Fruit fly (Drosophila melanogaster): ENCODE results near the gene CG46339.

DNA sequence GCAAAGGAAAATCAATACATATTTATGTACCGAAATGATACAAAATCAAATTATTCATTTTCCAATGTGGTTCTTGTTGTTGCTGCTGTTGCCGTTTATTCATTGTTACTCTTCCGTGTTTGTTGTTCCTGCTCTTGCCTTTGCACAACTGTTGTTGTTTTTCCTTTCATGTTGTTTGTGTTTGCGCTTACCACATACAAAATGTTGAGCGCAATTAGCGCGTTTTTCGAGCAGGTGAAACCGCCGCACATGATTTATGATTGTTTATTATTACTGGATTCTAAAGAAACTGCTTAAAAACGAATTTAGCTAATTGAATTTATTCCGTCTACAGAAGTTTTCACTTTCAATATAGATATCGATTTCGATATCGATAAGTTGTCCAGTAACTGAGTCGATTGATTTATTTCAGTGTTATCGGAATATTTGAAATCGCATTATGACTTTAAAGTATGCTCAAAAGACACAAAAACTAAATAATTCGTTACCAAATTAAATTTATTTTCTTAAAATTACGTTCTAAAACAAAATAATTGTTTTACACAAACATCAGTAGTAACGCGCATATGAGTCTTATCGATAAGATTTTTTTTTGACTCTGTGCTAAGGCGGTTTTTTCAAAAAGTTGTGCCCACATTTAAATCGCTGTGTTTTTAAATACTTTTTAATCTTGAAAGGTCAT is 49.0 kb downstream of the CG46339 start, which contains the start of gene Tsp97E:
- no peak for TF ChIP-seq ind (GFP tag; optimal IDR thresholded peaks at IDR 0.05)
- no peak for TF ChIP-seq CG8478 (optimal IDR thresholded peaks at IDR 0.05)
- no peak for TF ChIP-seq jing (GFP tag; optimal IDR thresholded peaks at IDR 0.05)
- TF ChIP-seq Taf1 (GFP tag; IDR thresholded peaks at IDR 0.05): no peak
- no peak for TF ChIP-seq CHES-1-like (GFP tag; optimal IDR thresholded peaks at IDR 0.05)
- no peak for TF ChIP-seq Hr3 (GFP tag; optimal IDR thresholded peaks at IDR 0.05)
- TF ChIP-seq BEAF-32 (GFP tag; optimal IDR thresholded peaks at IDR 0.05): peak; percentile 60
